Fruit fly (Drosophila melanogaster) Kc167 (cell line): Measurements from ENCODE around the gene CG13606.

ENCODE experiments used
- Sin3A ChIP-seq: fragments of >200 bp; optimal IDR thresholded peaks from 2 replicates; lab custom pipeline; 2018; ENCODE audit warnings: missing external identifiers
- psq ChIP-seq: fragments of >200 bp; optimal IDR thresholded peaks from 2 replicates; lab custom pipeline; 2017; ENCODE audit warnings: missing external identifiers

DNA sequence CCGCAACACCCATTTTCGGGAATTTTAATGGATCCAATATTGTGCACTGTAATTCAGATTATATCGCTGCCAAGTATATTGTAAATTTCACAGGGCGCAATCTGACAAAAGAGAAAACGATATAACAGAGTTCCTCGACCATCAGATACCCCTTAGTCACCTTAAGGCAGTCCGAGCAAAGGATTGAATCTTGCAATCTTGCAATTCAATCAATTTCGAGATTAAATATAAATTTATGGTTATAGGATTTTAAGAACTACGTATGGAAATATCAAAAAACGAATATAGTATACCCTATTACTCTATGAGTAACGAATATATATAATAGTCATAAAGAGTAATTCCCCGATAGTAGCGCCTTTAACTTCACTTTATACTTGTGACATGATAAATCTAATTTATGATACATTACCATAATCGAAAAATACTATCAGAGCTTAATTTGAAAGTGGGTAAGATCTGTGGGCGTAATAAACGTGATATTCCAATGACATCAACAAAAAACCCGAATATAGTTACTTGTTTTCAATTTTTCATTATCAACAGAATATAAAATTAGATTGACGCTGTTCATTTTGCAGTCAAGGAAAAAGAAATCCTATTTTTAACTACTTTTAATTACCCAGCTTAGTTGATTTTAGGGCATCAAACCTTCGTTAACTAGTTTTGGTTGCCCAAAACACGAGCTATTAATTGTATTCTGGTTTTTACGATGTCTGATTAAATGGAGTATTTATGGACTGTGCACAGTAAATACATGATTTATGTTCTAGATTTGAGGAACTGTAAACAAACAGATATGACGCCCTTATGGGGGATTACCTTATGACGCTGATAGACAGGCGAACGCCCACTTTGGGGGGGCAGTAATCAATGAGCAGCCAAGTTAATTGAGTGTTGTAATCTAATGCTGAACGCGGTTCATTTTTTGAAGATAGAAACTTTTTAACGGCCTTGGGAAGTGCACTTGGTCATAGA lies 33.7 kb upstream of the CG13606 start:
- TF ChIP-seq Sin3A (lab: Kevin White, UChicago) (no peak), psq (lab: Kevin White, UChicago) (no peak)
